Worm (Caenorhabditis elegans): ENCODE data around the gene oac-46.

Gene oac-46

DNA sequence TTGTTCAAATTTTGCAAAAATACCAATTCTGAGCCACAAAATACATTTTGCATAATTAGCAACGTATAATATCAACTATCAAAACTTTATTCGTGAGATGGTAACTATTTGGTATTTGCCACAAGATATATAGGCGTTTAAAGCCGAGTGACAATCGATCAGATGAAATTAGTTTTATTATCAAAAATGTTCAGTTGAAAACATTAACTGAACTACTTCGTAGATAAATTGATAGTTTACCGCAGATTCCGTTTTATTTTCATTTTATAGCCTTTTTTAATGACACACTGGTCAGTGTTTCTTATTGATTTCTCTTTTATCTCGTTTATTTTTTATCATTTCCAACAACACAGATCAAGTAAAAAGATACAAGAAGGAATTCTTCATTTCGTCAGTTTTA is 34.7 kb downstream of the oac-46 start:
- peak; percentile 26 for TF ChIP-seq repo-1 (tag; optimal IDR thresholded peaks at IDR 0.05)
- TF ChIP-seq ztf-26 (tag; optimal IDR thresholded peaks at IDR 0.05): peak; percentile 58
- no peak for TF ChIP-seq nfya-1 (tag; optimal IDR thresholded peaks at IDR 0.05; ENCODE audit: borderline replicate concordance, insufficient read depth)
- no peak for TF ChIP-seq madf-10 (tag; optimal IDR thresholded peaks at IDR 0.05)

DNA sequence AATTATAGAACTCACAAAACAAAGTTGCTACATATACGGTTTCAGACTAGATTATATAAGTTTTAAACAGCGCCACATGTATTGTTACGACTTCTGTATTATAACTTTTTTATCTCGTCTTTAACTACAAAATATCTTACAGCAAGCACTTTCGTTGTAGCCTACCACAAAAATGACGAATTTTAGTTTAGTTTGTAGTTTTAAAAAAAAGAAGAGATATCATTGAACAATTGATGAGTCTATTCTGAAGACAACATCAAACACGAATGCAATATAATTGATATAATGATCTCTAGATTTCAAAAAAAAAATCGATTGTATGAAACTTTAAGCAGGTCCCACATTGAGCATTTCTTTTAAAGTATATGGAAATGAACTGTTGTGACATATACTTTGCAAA is 37.7 kb downstream of the oac-46 start:
- TF ChIP-seq zfh-2 (GFP tag; conservative IDR thresholded peaks at IDR 0.05): no peak
- TF ChIP-seq nfyb-1 (GFP tag; IDR thresholded peaks at IDR 0.05): no peak
- TF ChIP-seq hmg-1.2 (GFP tag; IDR thresholded peaks at IDR 0.05): no peak
- no peak for TF ChIP-seq die-1 (tag; optimal IDR thresholded peaks at IDR 0.05)
- no peak for TF ChIP-seq attf-3 (GFP tag; conservative IDR thresholded peaks at IDR 0.05)
- no peak for TF ChIP-seq snpc-3.4 (tag; optimal IDR thresholded peaks at IDR 0.05)
- TF ChIP-seq nhr-80 (tag; optimal IDR thresholded peaks at IDR 0.05): no peak
- TF ChIP-seq ztf-25 (GFP tag; IDR thresholded peaks at IDR 0.05): no peak
- TF ChIP-seq athp-1 (tag; optimal IDR thresholded peaks at IDR 0.05): no peak
- no peak for TF ChIP-seq ceh-79 (tag; optimal IDR thresholded peaks at IDR 0.05)
- no peak for TF ChIP-seq hlh-26 (GFP tag; conservative IDR thresholded peaks at IDR 0.05)

DNA sequence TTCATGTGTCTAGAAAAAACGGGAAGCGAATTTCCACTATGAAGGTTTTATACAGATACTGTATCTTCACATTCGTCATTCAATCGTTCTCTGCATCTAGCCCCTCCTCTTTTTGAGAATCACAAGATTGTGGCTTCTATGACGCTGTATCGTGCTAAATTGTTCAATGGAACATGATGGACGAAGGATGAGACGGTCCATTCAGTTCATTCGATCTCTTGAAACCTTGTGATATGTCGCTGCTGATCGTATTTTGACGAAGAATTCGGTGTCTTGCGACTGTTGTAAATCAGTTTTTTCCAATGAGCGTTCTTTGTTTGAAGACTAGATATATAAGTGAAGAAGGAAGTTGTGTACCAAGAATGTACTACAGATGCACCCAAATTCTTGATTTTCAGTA is 38.2 kb downstream of the oac-46 start:
- TF ChIP-seq Y79H2A.3 (GFP tag; conservative IDR thresholded peaks at IDR 0.05) (no peak), lin-40 (tag; optimal IDR thresholded peaks at IDR 0.05) (peak; percentile 5), somi-1 (GFP tag; optimal IDR thresholded peaks at IDR 0.05) (peak; percentile 66)

DNA sequence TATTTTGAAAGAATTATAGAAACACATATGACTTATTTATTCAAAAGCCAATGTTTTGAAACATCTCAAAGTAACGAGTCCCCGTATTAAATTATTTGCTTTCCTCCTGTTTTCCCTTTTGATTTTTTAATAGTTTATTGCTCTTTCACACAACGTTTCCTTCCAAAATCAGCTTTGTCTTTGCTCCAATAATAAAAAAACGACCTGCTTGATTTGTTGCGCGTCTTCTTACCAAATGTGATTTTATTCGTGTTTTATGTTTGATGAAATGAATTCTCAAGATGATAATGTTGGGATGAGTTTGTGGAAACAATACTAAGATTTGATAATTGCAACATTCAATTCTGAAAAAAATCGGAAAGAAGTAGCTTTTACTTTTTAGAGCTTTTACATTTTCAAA is 39.5 kb downstream of the oac-46 start:
- TF ChIP-seq B0336.3 (GFP tag; IDR thresholded peaks at IDR 0.05) (peak; percentile 31; the same call in 1 of the 2 replicates), ekl-4 (GFP tag; IDR thresholded peaks at IDR 0.05) (0 out of 2 replicates have a peak, but pooled peaks have one; percentile 39), T07F8.4 (tag; optimal IDR thresholded peaks at IDR 0.05) (no peak), F23B12.7 (tag; optimal IDR thresholded peaks at IDR 0.05; ENCODE audit: insufficient read depth) (no peak)

DNA sequence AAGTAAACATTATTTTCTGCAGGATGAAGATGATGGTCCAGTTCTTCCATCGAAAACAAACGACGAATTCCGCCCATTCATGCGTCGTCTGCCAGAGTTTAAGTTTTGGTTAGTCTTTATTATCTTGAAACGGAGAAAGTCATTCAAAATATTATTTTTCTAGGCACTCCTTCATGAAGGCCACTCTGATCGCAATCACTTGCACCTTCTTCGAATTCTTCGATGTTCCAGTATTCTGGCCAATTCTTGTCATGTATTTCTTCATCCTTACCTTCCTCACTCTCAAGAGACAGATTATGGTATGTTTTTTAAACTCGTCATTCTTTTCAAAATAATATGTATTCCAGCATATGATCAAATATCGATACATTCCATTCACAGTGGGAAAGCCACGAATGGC is 40.1 kb downstream of the oac-46 start:
- TF ChIP-seq ama-1 (optimal IDR thresholded peaks at IDR 0.05) (peak; percentile 72), ama-1 (GFP tag; optimal IDR thresholded peaks at IDR 0.05) (no peak), nfyb-1 (GFP tag; IDR thresholded peaks at IDR 0.05) (no peak)

DNA sequence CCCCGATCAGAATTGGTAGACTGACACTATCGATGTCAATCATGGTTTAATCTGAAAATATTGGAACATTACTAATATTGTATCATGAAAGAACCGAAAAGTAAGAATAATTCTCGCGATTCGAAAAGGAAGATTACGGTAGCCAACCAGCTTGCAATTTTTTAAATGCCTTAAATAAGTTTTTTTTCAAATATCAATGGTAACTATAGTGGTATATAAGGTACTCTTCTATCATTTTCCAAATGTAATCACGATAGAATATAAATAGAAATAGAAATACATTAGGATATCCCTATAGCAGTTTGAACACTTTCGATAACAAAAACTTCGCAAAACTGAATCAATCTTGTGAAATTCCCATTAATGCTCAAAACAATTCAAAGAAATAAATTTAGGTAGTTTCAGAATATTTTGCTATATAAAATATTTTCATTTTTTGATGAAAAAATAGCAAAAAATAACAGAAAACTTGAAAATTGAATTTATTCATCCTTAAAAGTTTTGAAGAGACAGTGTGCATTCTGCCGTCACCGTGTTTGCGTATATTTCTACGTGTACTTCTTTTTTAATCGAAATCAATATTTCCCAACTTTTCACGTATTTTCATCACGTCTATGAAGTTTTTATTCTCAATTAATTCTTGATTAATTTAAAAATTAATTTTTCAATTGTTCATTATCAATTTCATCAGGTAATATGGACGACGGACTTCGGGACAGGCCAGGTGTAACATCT is 41.0 kb downstream of the oac-46 start, which contains the start of the genes F46C5.9 and rer-1:
TSS of gene F46C5.9 (minus strand) at position 51 of the 735 bp plus-strand sequence.
TSS of gene rer-1 (plus strand) at position 692 of the 735 bp plus-strand sequence.
- no peak for TF ChIP-seq nhr-27 (tag; optimal IDR thresholded peaks at IDR 0.05)
- no peak for TF ChIP-seq attf-6 (GFP tag; IDR thresholded peaks at IDR 0.05)
- TF ChIP-seq let-607 (tag; optimal IDR thresholded peaks at IDR 0.05): peak; percentile 4 to 84
- TF ChIP-seq nfya-2 (GFP tag; IDR thresholded peaks at IDR 0.05): no peak
- no peak for TF ChIP-seq somi-1 (GFP tag; optimal IDR thresholded peaks at IDR 0.05)
- no peak for TF ChIP-seq nhr-90 (tag; optimal IDR thresholded peaks at IDR 0.05)
- no peak for TF ChIP-seq madf-6 (GFP tag; IDR thresholded peaks at IDR 0.05)
- TF ChIP-seq hlh-12 (tag; optimal IDR thresholded peaks at IDR 0.05): no peak
- no peak for TF ChIP-seq Y56A3A.18 (GFP tag; IDR thresholded peaks at IDR 0.05)
- no peak for TF ChIP-seq madf-10 (tag; optimal IDR thresholded peaks at IDR 0.05)
- TF ChIP-seq ztf-6 (GFP tag; IDR thresholded peaks at IDR 0.05): no peak
- TF ChIP-seq him-1 (tag; optimal IDR thresholded peaks at IDR 0.05): no peak
- peak; percentile 8 for TF ChIP-seq snpc-1.3 (tag; optimal IDR thresholded peaks at IDR 0.05; ENCODE audit: insufficient read depth)
- TF ChIP-seq attf-5 (GFP tag; optimal IDR thresholded peaks at IDR 0.05): peak; percentile 38
